Fruit fly (Drosophila melanogaster): ENCODE data around the gene CG42331.

- no peak for TF ChIP-seq CG9948 (tag; optimal IDR thresholded peaks at IDR 0.05)
- no peak for TF ChIP-seq CG34367 (tag; optimal IDR thresholded peaks at IDR 0.05)
- no peak for TF ChIP-seq CG8301 (tag; optimal IDR thresholded peaks at IDR 0.05)
- TF ChIP-seq fd96Ca (GFP tag; IDR thresholded peaks at IDR 0.05): no peak
- TF ChIP-seq Ets98B (GFP tag; IDR thresholded peaks at IDR 0.05): no peak
- TF ChIP-seq CG17806 (tag; optimal IDR thresholded peaks at IDR 0.05): no peak
- no peak for TF ChIP-seq gl (tag; optimal IDR thresholded peaks at IDR 0.05)
- TF ChIP-seq CG15710 (tag; optimal IDR thresholded peaks at IDR 0.05): no peak
- TF ChIP-seq Pif1A (GFP tag; optimal IDR thresholded peaks at IDR 0.05): no peak
- no peak for TF ChIP-seq Pif1B (GFP tag; optimal IDR thresholded peaks at IDR 0.05)
- no peak for TF ChIP-seq D1 (tag; optimal IDR thresholded peaks at IDR 0.05)
- no peak for TF ChIP-seq rn (GFP tag; IDR thresholded peaks at IDR 0.05)
- no peak for TF ChIP-seq EcR (GFP tag; optimal IDR thresholded peaks at IDR 0.05)
- no peak for TF ChIP-seq CG10348 (GFP tag; IDR thresholded peaks at IDR 0.05)
These were observed 45.6 kb upstream of the CG42331 start for dm6 chr3R:24726347-24726891.

Measured in whole organism, pupa.